Worm (Caenorhabditis elegans): Measurements from ENCODE around the gene F59H6.15.

F59H6.15 gene

DNA sequence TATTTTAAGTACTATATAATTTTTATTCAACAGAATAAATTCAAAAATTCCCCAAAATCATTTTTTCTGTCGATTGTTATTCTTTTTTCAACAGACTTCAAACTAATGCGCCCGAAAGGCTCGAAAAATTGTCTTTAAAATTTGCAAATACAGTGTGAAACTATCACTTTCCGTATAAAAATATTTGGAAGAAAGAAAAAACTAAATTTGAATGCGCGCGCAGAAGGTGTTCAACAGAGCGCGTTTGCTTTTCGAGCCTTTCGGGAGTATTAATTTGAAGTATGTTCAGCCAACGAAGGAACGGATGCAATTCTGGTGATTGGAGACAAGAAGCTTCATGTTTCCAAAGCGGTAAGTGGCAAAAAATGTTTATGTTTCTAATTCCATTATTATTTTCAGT is 19.5 kb downstream of the F59H6.15 start, which contains the start of gene btb-4:
Gene btb-4 (plus strand): TSS at position 35 of the 400 bp plus-strand sequence.
- TF ChIP-seq efl-1 (optimal IDR thresholded peaks at IDR 0.05) (peak; percentile 33 to 90), efl-1 (GFP tag; optimal IDR thresholded peaks at IDR 0.05 in 1 of 2) (peak; percentile 81 to 98), lin-35 (GFP tag; optimal IDR thresholded peaks at IDR 0.05) (peak; percentile 60 to 90), dpl-1 (GFP tag; optimal IDR thresholded peaks at IDR 0.05) (peak; percentile 51 to 77 (median 75)), lsy-2 (tag; optimal IDR thresholded peaks at IDR 0.05) (peak in 1 of 2 experiments; percentile 20)

DNA sequence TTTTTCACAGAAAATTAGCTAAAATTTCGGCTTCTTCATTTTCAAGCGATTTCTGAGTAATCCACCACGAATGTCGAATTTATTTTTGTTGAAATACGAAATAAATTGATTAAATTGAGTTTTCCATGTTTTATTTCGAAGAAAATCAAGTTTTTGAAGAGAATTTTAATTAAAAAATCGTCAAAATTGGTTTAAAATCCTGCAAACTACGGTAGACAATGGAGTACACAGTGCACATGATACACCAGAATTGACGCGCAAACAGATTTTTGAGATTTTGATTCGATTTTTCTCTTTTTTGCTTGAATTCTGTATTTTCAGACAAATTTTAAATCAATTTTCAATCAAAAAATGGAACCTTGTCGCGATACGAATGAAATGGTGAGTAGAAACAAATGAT is 20.5 kb downstream of the F59H6.15 start, which contains the start of gene F59H6.14:
Gene F59H6.14 (plus strand): TSS at position 301 of the 400 bp plus-strand sequence.
- TF ChIP-seq fkh-10 (GFP tag; optimal IDR thresholded peaks at IDR 0.05) (no peak), nhr-84 (tag; optimal IDR thresholded peaks at IDR 0.05) (no peak), lin-39 (tag; optimal IDR thresholded peaks at IDR 0.05) (no peak), lin-13 (GFP tag; optimal IDR thresholded peaks at IDR 0.05) (no peak), snpc-4 (tag; optimal IDR thresholded peaks at IDR 0.05) (no peak), jun-1 (tag; optimal IDR thresholded peaks at IDR 0.05) (no peak), ztf-11 (tag; optimal IDR thresholded peaks at IDR 0.05) (no peak), sptf-1 (tag; optimal IDR thresholded peaks at IDR 0.05) (no peak), dpl-1 (GFP tag; optimal IDR thresholded peaks at IDR 0.05) (no peak), nhr-76 (tag; optimal IDR thresholded peaks at IDR 0.05) (no peak), fkh-8 (tag; optimal IDR thresholded peaks at IDR 0.05) (no peak)

DNA sequence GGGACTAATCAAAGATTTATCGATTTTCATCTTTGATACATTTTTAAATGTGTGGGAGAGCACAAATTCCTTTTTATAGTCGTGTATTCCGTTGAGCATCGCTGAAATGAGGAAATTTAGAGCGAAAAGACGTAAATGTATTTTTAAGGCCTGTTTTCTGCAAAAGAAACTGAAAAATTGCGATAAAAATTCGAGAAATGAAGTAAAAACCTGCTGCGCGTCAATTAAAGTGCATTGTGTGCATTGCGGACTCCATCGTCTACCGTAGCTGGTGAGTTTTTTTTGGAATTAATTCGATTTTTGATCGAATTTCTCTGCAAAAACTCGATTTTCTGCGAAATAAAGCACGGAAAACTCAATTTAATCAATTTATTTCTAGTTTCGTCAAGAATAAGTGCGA is 26.5 kb downstream of the F59H6.15 start, which contains the start of gene bath-19:
Gene bath-19 (minus strand): TSS at position 101 of the 400 bp plus-strand sequence.
- no peak for TF ChIP-seq efl-1 (optimal IDR thresholded peaks at IDR 0.05)
- TF ChIP-seq efl-1 (GFP tag; optimal IDR thresholded peaks at IDR 0.05 in 1 of 2), result no peak
- no peak for TF ChIP-seq hlh-4 (tag; optimal IDR thresholded peaks at IDR 0.05)
- TF ChIP-seq lsy-2 (tag; optimal IDR thresholded peaks at IDR 0.05), result no peak
- no peak for TF ChIP-seq xbp-1 (tag; optimal IDR thresholded peaks at IDR 0.05)
- no peak for TF ChIP-seq mab-9 (GFP tag; IDR thresholded peaks at IDR 0.05)
- no peak for TF ChIP-seq nhr-76 (tag; optimal IDR thresholded peaks at IDR 0.05)
- no peak for TF ChIP-seq elt-2 (tag; optimal IDR thresholded peaks at IDR 0.05)
- TF ChIP-seq elt-3 (tag; optimal IDR thresholded peaks at IDR 0.05), result no peak
- TF ChIP-seq alr-1 (tag; optimal IDR thresholded peaks at IDR 0.05; ENCODE audit: borderline replicate concordance), result no peak
- TF ChIP-seq ztf-4 (tag; optimal IDR thresholded peaks at IDR 0.05), result no peak
- TF ChIP-seq fkh-4 (tag; optimal IDR thresholded peaks at IDR 0.05; ENCODE audit: borderline replicate concordance), result no peak
- no peak for TF ChIP-seq irx-1 (tag; optimal IDR thresholded peaks at IDR 0.05)

DNA sequence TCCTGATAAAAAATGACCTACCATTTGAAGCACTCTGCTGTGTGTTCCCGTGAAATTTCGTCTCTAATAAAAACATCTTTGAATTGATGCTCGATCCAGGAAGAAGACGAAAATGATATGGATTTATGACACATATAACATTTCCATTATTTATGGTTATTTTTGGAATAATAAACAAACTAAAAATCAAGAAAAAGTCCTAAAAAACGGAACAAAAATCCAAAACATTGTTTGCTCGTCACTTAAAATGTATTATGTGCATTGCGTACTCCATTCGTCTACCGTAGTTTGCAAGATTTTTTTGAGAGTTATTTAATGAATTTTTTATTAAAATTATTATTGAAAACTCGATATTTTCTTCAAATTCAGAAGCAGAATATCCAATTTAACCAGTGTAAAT is 29.6 kb downstream of the F59H6.15 start, which contains the start of gene bath-20:
Gene bath-20 (minus strand): TSS at position 101 of the 400 bp plus-strand sequence.
- TF ChIP-seq ceh-90 (tag; optimal IDR thresholded peaks at IDR 0.05), result no peak
- no peak for TF ChIP-seq sox-4 (tag; optimal IDR thresholded peaks at IDR 0.05)
- TF ChIP-seq efl-1 (optimal IDR thresholded peaks at IDR 0.05), result no peak
- TF ChIP-seq efl-1 (GFP tag; optimal IDR thresholded peaks at IDR 0.05 in 1 of 2), result peak in 1 of 2 experiments; percentile 41

DNA sequence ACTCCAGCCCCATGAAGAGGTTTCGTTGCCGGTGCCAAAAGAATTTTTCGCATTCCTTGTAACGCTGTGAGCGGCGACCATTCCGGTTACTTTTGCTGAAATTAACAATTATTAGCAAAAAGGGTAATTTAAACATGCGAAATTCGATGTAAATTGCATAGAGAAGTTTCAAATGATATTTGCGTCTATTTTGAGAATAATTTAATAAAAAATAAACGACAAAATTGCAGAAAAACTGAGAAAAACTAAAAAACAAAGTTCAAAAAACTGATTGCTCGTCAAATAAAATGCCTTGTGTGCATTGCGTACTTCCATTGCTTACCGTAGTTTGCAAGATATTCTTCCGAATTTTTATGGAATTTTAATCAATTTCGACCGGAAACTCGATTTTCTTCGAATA is 32.7 kb downstream of the F59H6.15 start, which contains the start of gene bath-24:
Gene bath-24 (minus strand): TSS at position 101 of the 400 bp plus-strand sequence.
- TF ChIP-seq aly-2 (tag; optimal IDR thresholded peaks at IDR 0.05) (no peak), zip-4 (GFP tag; optimal IDR thresholded peaks at IDR 0.05) (no peak), xbp-1 (tag; optimal IDR thresholded peaks at IDR 0.05) (no peak), pax-3 (tag; optimal IDR thresholded peaks at IDR 0.05) (no peak), mdl-1 (tag; optimal IDR thresholded peaks at IDR 0.05) (no peak), ces-1 (GFP tag; optimal IDR thresholded peaks at IDR 0.05) (no peak), nhr-237 (tag; optimal IDR thresholded peaks at IDR 0.05) (no peak), sup-37 (GFP tag; optimal IDR thresholded peaks at IDR 0.05) (no peak), lin-35 (GFP tag; optimal IDR thresholded peaks at IDR 0.05) (no peak), nhr-47 (tag; optimal IDR thresholded peaks at IDR 0.05) (no peak)
